Worm (Caenorhabditis elegans) whole organism, L4 larva: Measurements from ENCODE around the gene C15B12.9.

Source experiments
- D1046.2 ChIP-seq: fragments of 200-800 bp; sonication (Bioruptor generic); IDR thresholded peaks from 2 replicates; pipeline ENCODE4 v1.3.6; 2022; ENCODE audit warnings: missing genetic modification characterization, missing compliant biosample characterization
- lin-39 ChIP-seq: fragments of 150-350 bp; optimal IDR thresholded peaks from 2 replicates; lab custom pipeline; 2014; ENCODE audit warnings: missing biosample characterization, missing genetic modification reagents, missing genetic modification characterization
- lsy-2 ChIP-seq, 2 experiments: fragments of 150-350 bp in 1 of 2; sonication (generic microtip) in 1 of 2; optimal IDR thresholded peaks; 2 replicates each; lab custom pipeline; 2014 to 2017; ENCODE audit warnings: missing biosample characterization in 2 of 2, missing genetic modification characterization in 2 of 2
- mdl-1 ChIP-seq, 2 experiments: fragments of 150-350 bp in 1 of 2; sonication (generic microtip) in 1 of 2; optimal IDR thresholded peaks; 2 replicates each; lab custom pipeline; 2014 to 2017; ENCODE audit warnings: missing biosample characterization in 2 of 2, missing genetic modification characterization in 2 of 2
- nhr-76 ChIP-seq: fragments of 150-350 bp; optimal IDR thresholded peaks from 2 replicates; lab custom pipeline; 2014; ENCODE audit warnings: missing biosample characterization, missing genetic modification characterization

- no peak for TF ChIP-seq D1046.2 (GFP tag; lab: Robert Waterston, UW)
- no peak for TF ChIP-seq mdl-1 (tag; optimal IDR thresholded peaks at IDR 0.05; lab: Kevin White, UChicago)
- TF ChIP-seq lsy-2 (tag; optimal IDR thresholded peaks at IDR 0.05; lab: Kevin White, UChicago): no peak
- no peak for TF ChIP-seq nhr-76 (tag; lab: Kevin White, UChicago)
- TF ChIP-seq lin-39: no peak
Measured at ce11 chrX:6443373-6443772, 25.2 kb upstream of the C15B12.9 start, which contains the start of gene K10C2.7.
